Worm (Caenorhabditis elegans): ENCODE data around the gene F56F11.4.

The F56F11.4 gene

DNA sequence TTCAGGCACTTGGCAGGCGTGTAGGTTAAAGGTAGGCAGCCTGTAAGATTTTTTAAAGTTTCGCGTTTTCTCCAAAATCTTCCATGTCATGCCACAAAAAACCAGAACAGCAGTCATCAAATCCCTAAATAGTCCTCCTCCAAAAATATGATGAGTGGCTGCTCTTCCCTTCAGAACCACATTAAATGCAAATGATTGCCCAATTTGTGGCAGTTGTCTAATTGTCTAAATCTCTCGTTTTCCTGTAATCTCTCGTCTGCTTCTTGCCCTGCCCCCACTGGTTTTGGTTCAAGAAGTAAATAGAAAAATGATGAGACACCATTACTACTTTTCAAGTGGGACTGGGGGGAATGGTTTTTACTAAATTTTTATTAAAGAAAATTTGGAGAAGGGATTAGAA, 48.1 kb downstream of the F56F11.4 start:
- no peak for TF ChIP-seq B0310.2 (tag; optimal IDR thresholded peaks at IDR 0.05)
- TF ChIP-seq scrt-1 (GFP tag; IDR thresholded peaks at IDR 0.05) = no peak
- TF ChIP-seq aly-1 (tag; optimal IDR thresholded peaks at IDR 0.05) = no peak
- no peak for TF ChIP-seq ets-7 (tag; optimal IDR thresholded peaks at IDR 0.05)
- no peak for TF ChIP-seq tbx-37 (GFP tag; conservative IDR thresholded peaks at IDR 0.05)
- no peak for TF ChIP-seq ceh-13 (GFP tag; optimal IDR thresholded peaks at IDR 0.05)
- no peak for TF ChIP-seq F13C5.2 (tag; optimal IDR thresholded peaks at IDR 0.05)
- no peak for TF ChIP-seq hmbx-1 (tag; optimal IDR thresholded peaks at IDR 0.05)
- TF ChIP-seq tra-4 (tag; optimal IDR thresholded peaks at IDR 0.05) = no peak
- no peak for TF ChIP-seq hmg-4 (GFP tag; optimal IDR thresholded peaks at IDR 0.05)
- no peak for TF ChIP-seq sea-1 (GFP tag; conservative IDR thresholded peaks at IDR 0.05)
- no peak for TF ChIP-seq hnd-1 (tag; optimal IDR thresholded peaks at IDR 0.05)

DNA sequence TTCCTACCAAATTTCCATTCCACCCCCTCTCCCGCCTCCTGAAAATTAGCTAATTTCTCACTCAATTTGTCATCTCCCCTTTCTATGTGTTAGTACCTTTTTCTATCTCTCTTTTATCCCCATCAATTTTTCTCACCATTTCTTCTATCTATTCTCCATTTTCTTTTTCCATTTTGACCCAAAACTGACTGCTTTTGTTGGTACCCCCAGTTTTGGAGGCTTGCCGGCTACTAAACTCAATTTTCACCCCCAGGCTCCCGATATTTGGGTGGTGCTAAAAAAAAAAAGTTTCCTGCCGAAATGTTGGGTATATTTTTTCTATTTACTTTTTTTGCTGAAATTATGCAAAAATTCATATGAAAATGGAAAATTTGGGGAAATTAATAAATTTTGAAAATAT, 51.8 kb downstream of the F56F11.4 start:
- TF ChIP-seq ama-1 (optimal IDR thresholded peaks at IDR 0.05) = no peak
- no peak for TF ChIP-seq hmbx-1 (tag; optimal IDR thresholded peaks at IDR 0.05)
- no peak for TF ChIP-seq scrt-1 (GFP tag; IDR thresholded peaks at IDR 0.05)
- TF ChIP-seq F13C5.2 (tag; optimal IDR thresholded peaks at IDR 0.05) = no peak
- TF ChIP-seq ceh-36 (tag; optimal IDR thresholded peaks at IDR 0.05) = no peak

- no peak for TF ChIP-seq tbx-11 (GFP tag; IDR thresholded peaks at IDR 0.05)
- TF ChIP-seq tra-4 (tag; optimal IDR thresholded peaks at IDR 0.05) = no peak
- TF ChIP-seq ceh-36 (tag; optimal IDR thresholded peaks at IDR 0.05) = no peak
- TF ChIP-seq scrt-1 (GFP tag; IDR thresholded peaks at IDR 0.05) = no peak
- TF ChIP-seq hmg-4 (GFP tag; optimal IDR thresholded peaks at IDR 0.05) = no peak
- no peak for TF ChIP-seq F13C5.2 (tag; optimal IDR thresholded peaks at IDR 0.05)
- no peak for TF ChIP-seq B0310.2 (tag; optimal IDR thresholded peaks at IDR 0.05)
- TF ChIP-seq hnd-1 (tag; optimal IDR thresholded peaks at IDR 0.05) = no peak
- TF ChIP-seq ets-7 (tag; optimal IDR thresholded peaks at IDR 0.05) = no peak
Measured at ce11 chrIII:2908859-2909258, 52.8 kb downstream of the F56F11.4 start.

DNA sequence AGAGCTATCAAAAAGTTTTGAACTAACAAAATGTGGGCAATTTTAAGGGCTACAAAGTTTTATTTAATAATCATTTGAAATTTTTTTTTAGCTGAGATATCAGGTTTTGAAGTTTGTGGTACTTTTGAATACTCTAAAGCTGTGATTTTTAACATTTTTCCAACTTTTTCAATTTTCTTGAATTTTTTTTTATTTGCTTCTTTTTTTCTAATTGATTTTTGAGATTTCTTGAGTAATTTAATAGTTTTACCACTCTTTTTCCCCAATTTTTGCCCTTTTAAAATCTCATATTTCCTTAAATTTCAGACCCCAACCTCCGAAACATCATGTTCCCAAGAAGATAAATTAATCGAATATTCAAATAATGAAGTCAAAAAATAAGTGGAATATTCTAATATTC, 54.6 kb downstream of the F56F11.4 start, which contains the start of gene cdh-1:
cdh-1 (plus strand) TSS at position 301 of the 400 bp plus-strand sequence.
- no peak for TF ChIP-seq tbx-37 (GFP tag; conservative IDR thresholded peaks at IDR 0.05)
- no peak for TF ChIP-seq ceh-13 (GFP tag; optimal IDR thresholded peaks at IDR 0.05)
- TF ChIP-seq scrt-1 (GFP tag; IDR thresholded peaks at IDR 0.05) = no peak

DNA sequence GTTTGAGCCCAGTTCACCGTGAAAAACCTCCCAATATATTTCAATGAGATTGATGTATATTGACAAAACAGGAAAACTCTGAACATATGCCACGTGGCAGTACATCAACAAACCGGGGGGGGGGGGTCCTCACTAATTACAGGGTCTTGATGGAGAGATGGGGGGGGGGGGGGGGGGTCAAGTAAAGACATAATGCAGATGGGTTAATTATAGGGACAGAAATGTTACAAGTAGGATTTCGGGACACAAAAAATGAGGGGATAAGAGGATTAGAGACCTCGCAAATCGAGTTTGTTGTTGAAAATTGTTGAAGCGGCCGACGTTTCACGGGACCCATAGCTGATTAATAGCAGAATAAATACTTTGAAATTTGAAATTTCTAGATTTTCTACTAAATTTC, 56.9 kb downstream of the F56F11.4 start:
- TF ChIP-seq aly-1 (tag; optimal IDR thresholded peaks at IDR 0.05) (no peak), ama-1 (optimal IDR thresholded peaks at IDR 0.05) (no peak), ets-7 (tag; optimal IDR thresholded peaks at IDR 0.05) (no peak), ceh-36 (tag; optimal IDR thresholded peaks at IDR 0.05) (peak; percentile 32), hmg-4 (GFP tag; optimal IDR thresholded peaks at IDR 0.05) (no peak), B0310.2 (tag; optimal IDR thresholded peaks at IDR 0.05) (no peak), tra-4 (tag; optimal IDR thresholded peaks at IDR 0.05) (no peak), tbx-11 (GFP tag; IDR thresholded peaks at IDR 0.05) (no peak)

DNA sequence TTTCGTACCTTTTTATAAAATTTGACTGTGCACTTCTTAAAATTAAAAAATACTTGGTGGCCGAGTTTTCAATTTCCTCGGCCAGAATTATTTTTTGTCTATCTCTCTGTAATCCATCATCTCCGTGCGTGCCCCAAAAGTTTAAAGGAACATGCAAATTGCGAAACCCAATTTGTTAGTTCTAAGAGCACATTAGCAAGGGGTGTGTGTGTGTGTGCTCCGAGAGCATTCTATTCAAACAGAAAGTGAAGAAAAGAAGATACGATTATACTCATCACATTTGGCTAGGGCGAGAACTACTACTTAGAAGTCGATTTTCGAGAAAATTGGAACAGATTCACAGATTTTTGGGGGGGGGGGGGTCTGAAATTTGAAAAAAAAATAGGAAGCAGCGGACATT, 58.0 kb downstream of the F56F11.4 start:
- TF ChIP-seq scrt-1 (GFP tag; IDR thresholded peaks at IDR 0.05) (no peak), flt-1 (GFP tag; IDR thresholded peaks at IDR 0.05) (no peak), sea-1 (GFP tag; conservative IDR thresholded peaks at IDR 0.05) (no peak), tbx-11 (GFP tag; IDR thresholded peaks at IDR 0.05) (no peak), ets-7 (tag; optimal IDR thresholded peaks at IDR 0.05) (no peak), hmg-4 (GFP tag; optimal IDR thresholded peaks at IDR 0.05) (no peak), tbx-37 (GFP tag; conservative IDR thresholded peaks at IDR 0.05) (no peak), ama-1 (optimal IDR thresholded peaks at IDR 0.05) (no peak)

All from whole organism, early embryonic.